Fruit fly (Drosophila melanogaster) whole organism, embryonic: ENCODE data around the gene Eig71Eg.

Source experiments
- Aef1 ChIP-seq: fragments of 200-800 bp; sonication (Bioruptor generic); IDR thresholded peaks from 3 replicates; pipeline ENCODE4 v1.3.6; 2022; ENCODE audit warnings: missing biosample characterization, missing genetic modification characterization
- Awh ChIP-seq: fragments of 200-800 bp; sonication (Bioruptor generic); IDR thresholded peaks from 2 replicates; pipeline ENCODE4, ENCODE4 v1.3.6; 2022; ENCODE audit warnings: missing biosample characterization, missing genetic modification characterization
- CG10979 ChIP-seq: fragments of 200-800 bp; sonication (Bioruptor generic); optimal IDR thresholded peaks from 2 replicates; lab custom pipeline; 2018; ENCODE audit warnings: missing biosample characterization, mild to moderate bottlenecking, missing genetic modification characterization, moderate library complexity
- CG11398 ChIP-seq: fragments of 200-800 bp; sonication (Bioruptor generic); optimal IDR thresholded peaks from 2 replicates; lab custom pipeline; 2016; ENCODE audit warnings: missing biosample characterization, missing genetic modification characterization
- CG13296 ChIP-seq: fragments of 200-800 bp; sonication (Bioruptor generic); optimal IDR thresholded peaks from 3 replicates; lab custom pipeline; 2018; ENCODE audit warnings: missing biosample characterization, mild to moderate bottlenecking, missing genetic modification characterization
- CG13424 ChIP-seq: fragments of 200-800 bp; sonication (Bioruptor generic); optimal IDR thresholded peaks from 2 replicates; lab custom pipeline; 2019; ENCODE audit warnings: missing biosample characterization, mild to moderate bottlenecking, missing genetic modification characterization, moderate library complexity
- CG15011 ChIP-seq: fragments of 200-800 bp; sonication (Bioruptor generic); optimal IDR thresholded peaks from 3 replicates; lab custom pipeline; 2018; ENCODE audit warnings: missing biosample characterization, mild to moderate bottlenecking, missing genetic modification characterization
- CG17328 ChIP-seq: fragments of 200-800 bp; sonication (Bioruptor generic); IDR thresholded peaks from 2 replicates; pipeline ENCODE4 v1.3.6; 2022; ENCODE audit warnings: missing biosample characterization, missing genetic modification characterization
- CG3847 ChIP-seq: fragments of 200-800 bp; sonication (Bioruptor generic); IDR thresholded peaks from 2 replicates; pipeline ENCODE4 v1.3.6; 2022; ENCODE audit warnings: missing biosample characterization, missing genetic modification characterization
- CG4360 ChIP-seq: fragments of 200-800 bp; sonication (Bioruptor generic); IDR thresholded peaks from 2 replicates; pipeline ENCODE4 v1.3.6; 2022; ENCODE audit warnings: missing biosample characterization, missing genetic modification characterization
- CG4404 ChIP-seq: fragments of 200-800 bp; sonication (Bioruptor generic); IDR thresholded peaks from 2 replicates; pipeline ENCODE4 v1.3.6; 2022; ENCODE audit warnings: missing biosample characterization, missing genetic modification characterization
- CG6791 ChIP-seq: fragments of 200-800 bp; sonication (Bioruptor generic); IDR thresholded peaks from 3 replicates; pipeline ENCODE4 v1.3.6; 2022; ENCODE audit warnings: missing biosample characterization, missing genetic modification characterization; ENCODE audit not compliant: partially characterized antibody
- CG8089 ChIP-seq: fragments of 200-800 bp; sonication (Bioruptor generic); optimal IDR thresholded peaks from 3 replicates; lab custom pipeline; 2016; ENCODE audit warnings: missing biosample characterization, missing genetic modification characterization
- CG9876 ChIP-seq: fragments of 200-800 bp; sonication (Bioruptor generic); optimal IDR thresholded peaks from 2 replicates; lab custom pipeline; 2016; ENCODE audit warnings: missing biosample characterization, missing genetic modification characterization
- Ets65A ChIP-seq: fragments of 200-800 bp; sonication (Bioruptor generic); peaks from one replicate; lab custom pipeline; 2016; ENCODE audit warnings: missing biosample characterization, missing genetic modification characterization
- Fer1 ChIP-seq: fragments of 200-800 bp; sonication (Bioruptor generic); optimal IDR thresholded peaks from 2 replicates; lab custom pipeline; 2017; ENCODE audit warnings: missing biosample characterization, mild to moderate bottlenecking, missing genetic modification characterization
- Gug ChIP-seq: fragments of 200-800 bp; sonication (Bioruptor generic); IDR thresholded peaks from 4 replicates; pipeline ENCODE4 v1.3.6; 2022; ENCODE audit warnings: missing biosample characterization, missing genetic modification characterization
- H2.0 ChIP-seq: fragments of 200-800 bp; sonication (Bioruptor generic); IDR thresholded peaks from 2 replicates; pipeline ENCODE4 v1.3.6; 2022; ENCODE audit warnings: missing biosample characterization, missing genetic modification characterization
- HHEX ChIP-seq: fragments of 200-800 bp; sonication (Bioruptor generic); optimal IDR thresholded peaks from 3 replicates; lab custom pipeline; 2017; ENCODE audit warnings: missing biosample characterization, mild to moderate bottlenecking, missing genetic modification characterization, missing genetic modification reagents
- HLH4C ChIP-seq: fragments of 200-800 bp; sonication (Bioruptor generic); IDR thresholded peaks from 3 replicates; pipeline ENCODE4 v1.3.6; 2022; ENCODE audit warnings: missing biosample characterization, missing genetic modification characterization; ENCODE audit not compliant: partially characterized antibody
- HLHmδ ChIP-seq: fragments of 200-800 bp; sonication (Bioruptor generic); optimal IDR thresholded peaks from 2 replicates; lab custom pipeline; 2018; ENCODE audit warnings: missing biosample characterization, mild to moderate bottlenecking, missing genetic modification characterization, moderate library complexity
- Hr39 ChIP-seq: fragments of >200 bp; optimal IDR thresholded peaks from 2 replicates; lab custom pipeline; 2017
- Lhr ChIP-seq: fragments of 200-800 bp; sonication (Bioruptor generic); optimal IDR thresholded peaks from 3 replicates; lab custom pipeline; 2017; ENCODE audit warnings: mild to moderate bottlenecking, missing biosample characterization, missing genetic modification reagents, missing genetic modification characterization
- Max ChIP-seq: fragments of 200-800 bp; sonication (Bioruptor generic); optimal IDR thresholded peaks from 2 replicates; lab custom pipeline; 2016; ENCODE audit warnings: missing biosample characterization, mild to moderate bottlenecking, missing genetic modification characterization
- Nf-YA ChIP-seq: fragments of 200-800 bp; sonication (Bioruptor generic); IDR thresholded peaks from 2 replicates; pipeline ENCODE4 v1.3.6; 2022; ENCODE audit warnings: missing biosample characterization, missing genetic modification characterization
- PHDP ChIP-seq: fragments of 200-800 bp; sonication (Bioruptor generic); optimal IDR thresholded peaks from 3 replicates; lab custom pipeline; 2018; ENCODE audit warnings: missing biosample characterization, mild to moderate bottlenecking, missing genetic modification characterization, moderate library complexity
- Rx ChIP-seq: fragments of 200-800 bp; sonication (Bioruptor generic); IDR thresholded peaks from 2 replicates; pipeline ENCODE4 v1.3.6; 2022; ENCODE audit warnings: missing biosample characterization, missing genetic modification characterization
- ac ChIP-seq: fragments of 200-800 bp; sonication (Bioruptor generic); optimal IDR thresholded peaks from 3 replicates; lab custom pipeline; 2017; ENCODE audit warnings: missing biosample characterization, mild to moderate bottlenecking, missing genetic modification characterization
- ara ChIP-seq: fragments of 200-800 bp; sonication (Bioruptor generic); IDR thresholded peaks from 2 replicates; pipeline ENCODE4 v1.3.6; 2022; ENCODE audit warnings: missing biosample characterization, missing genetic modification characterization
- chinmo ChIP-seq: fragments of 200-800 bp; sonication (Bioruptor generic); IDR thresholded peaks from 4 replicates; pipeline ENCODE4 v1.3.6; 2022; ENCODE audit warnings: missing biosample characterization, missing genetic modification characterization; ENCODE audit not compliant: partially characterized antibody
- cwo ChIP-seq: fragments of 200-800 bp; sonication (Bioruptor generic); optimal IDR thresholded peaks from 3 replicates; lab custom pipeline; 2017; ENCODE audit warnings: missing biosample characterization, missing genetic modification characterization, mild to moderate bottlenecking, moderate library complexity, missing genetic modification reagents
- fd64A ChIP-seq: fragments of 200-800 bp; sonication (Bioruptor generic); optimal IDR thresholded peaks from 3 replicates; lab custom pipeline; 2018; ENCODE audit warnings: missing biosample characterization, mild to moderate bottlenecking, missing genetic modification characterization
- grn ChIP-seq: fragments of 200-800 bp; sonication (Bioruptor generic); optimal IDR thresholded peaks from 3 replicates; lab custom pipeline; 2017; ENCODE audit warnings: missing biosample characterization, missing genetic modification characterization
- gsb-n ChIP-seq: fragments of 200-800 bp; sonication (Bioruptor generic); optimal IDR thresholded peaks from 3 replicates; lab custom pipeline; 2018; ENCODE audit warnings: missing biosample characterization, mild to moderate bottlenecking, missing genetic modification characterization
- hb ChIP-seq: fragments of 200-800 bp; sonication (Bioruptor generic); IDR thresholded peaks from 3 replicates; pipeline ENCODE4 v1.3.6; 2022; ENCODE audit warnings: missing biosample characterization, missing genetic modification characterization; ENCODE audit not compliant: partially characterized antibody
- ind ChIP-seq: fragments of 200-800 bp; sonication (Bioruptor generic); optimal IDR thresholded peaks from 3 replicates; lab custom pipeline; 2016; ENCODE audit warnings: missing biosample characterization, missing genetic modification characterization
- klu ChIP-seq: fragments of 200-800 bp; sonication (Bioruptor generic); IDR thresholded peaks from 2 replicates; pipeline ENCODE4 v1.3.6; 2022; ENCODE audit warnings: missing biosample characterization, missing genetic modification characterization
- mld ChIP-seq: fragments of 200-800 bp; sonication (Bioruptor generic); IDR thresholded peaks from 3 replicates; pipeline ENCODE4 v1.3.6; 2022; ENCODE audit warnings: missing biosample characterization, missing genetic modification characterization; ENCODE audit not compliant: partially characterized antibody
- nerfin-1 ChIP-seq: fragments of 200-800 bp; sonication (Bioruptor generic); optimal IDR thresholded peaks from 3 replicates; lab custom pipeline; 2019; ENCODE audit warnings: missing biosample characterization, mild to moderate bottlenecking, missing genetic modification characterization, moderate library complexity
- nmo ChIP-seq: fragments of 200-800 bp; sonication (Bioruptor generic); optimal IDR thresholded peaks from 2 replicates; lab custom pipeline; 2018; ENCODE audit warnings: missing biosample characterization, mild to moderate bottlenecking, missing genetic modification characterization, moderate library complexity
- sd ChIP-seq: fragments of 200-800 bp; sonication (Bioruptor generic); optimal IDR thresholded peaks from 3 replicates; lab custom pipeline; 2018; ENCODE audit warnings: missing biosample characterization, mild to moderate bottlenecking, missing genetic modification characterization, moderate library complexity
- sens ChIP-seq: fragments of 200-800 bp; sonication (Bioruptor generic); peaks from one replicate; lab custom pipeline; 2016; ENCODE audit warnings: missing biosample characterization, missing genetic modification characterization
- tap ChIP-seq: fragments of 200-800 bp; optimal IDR thresholded peaks from 3 replicates; lab custom pipeline; 2019; ENCODE audit warnings: missing biosample characterization, mild to moderate bottlenecking, missing genetic modification characterization, moderate library complexity
- trem ChIP-seq: fragments of 200-800 bp; optimal IDR thresholded peaks from 3 replicates; lab custom pipeline; 2019; ENCODE audit warnings: missing biosample characterization, mild to moderate bottlenecking, missing genetic modification characterization, moderate library complexity
- zen ChIP-seq: fragments of 200-800 bp; sonication (Bioruptor generic); optimal IDR thresholded peaks from 3 replicates; lab custom pipeline; 2018; ENCODE audit warnings: missing biosample characterization, mild to moderate bottlenecking, missing genetic modification characterization, moderate library complexity
- zf30C ChIP-seq: fragments of 200-800 bp; sonication (Bioruptor generic); optimal IDR thresholded peaks from 3 replicates; lab custom pipeline; 2018; ENCODE audit warnings: missing biosample characterization, mild to moderate bottlenecking, missing genetic modification characterization
- zfh1 ChIP-seq: fragments of 200-800 bp; sonication (Bioruptor generic); IDR thresholded peaks from 3 replicates; pipeline ENCODE4 v1.3.6; 2022; ENCODE audit warnings: missing biosample characterization, missing genetic modification characterization

Gene Eig71Eg

dm6 chr3L:15662510-15662909 is 5.1 kb downstream of the Eig71Eg start (continued):
- TF ChIP-seq CG9876 (GFP tag; lab: Kevin White, UChicago), result no peak
- TF ChIP-seq trem, result no peak
- 0 out of 3 replicates have a peak, but pooled peaks have one; percentile 18 for TF ChIP-seq mld
- peak; percentile 81 for TF ChIP-seq CG4360 (GFP tag; lab: Robert Waterston, UW)
- TF ChIP-seq HLH4C (GFP tag; lab: Robert Waterston, UW), result no peak
- TF ChIP-seq CG13296 (GFP tag; lab: Kevin White, UChicago), result no peak
- no peak for TF ChIP-seq PHDP
- TF ChIP-seq tap (tag; lab: Kevin White, UChicago), result no peak
- no peak for TF ChIP-seq Aef1 (GFP tag; lab: Robert Waterston, UW)

dm6 chr3L:15664199-15664794 is 6.9 kb downstream of the Eig71Eg start:
- TF ChIP-seq fd64A (GFP tag; lab: Kevin White, UChicago) (no peak), Ets65A (no peak), sd (peak; percentile 53), CG6791 (GFP tag; lab: Robert Waterston, UW) (0 out of 3 replicates have a peak, but pooled peaks have one; percentile 22), CG11398 (GFP tag; lab: Kevin White, UChicago) (no peak), Rx (GFP tag; lab: Robert Waterston, UW) (0 out of 2 replicates have a peak, but pooled peaks have one; percentile 15), nerfin-1 (tag; lab: Kevin White, UChicago) (peak; percentile 99), cwo (no peak), nmo (GFP tag; lab: Kevin White, UChicago) (peak; percentile 10), gsb-n (tag; lab: Kevin White, UChicago) (peak; percentile 71)
- TF ChIP-seq, all 482 proteins: peak for 6

dm6 chr3L:15665741-15666140 is 8.3 kb downstream of the Eig71Eg start:
- no peak for TF ChIP-seq grn (GFP tag; lab: Kevin White, UChicago)
- TF ChIP-seq zf30C (GFP tag; lab: Kevin White, UChicago), result peak; percentile 65
- peak; percentile 5 for TF ChIP-seq CG10979 (tag; lab: Kevin White, UChicago)
- peak; percentile 55 for TF ChIP-seq CG4404
- no peak for TF ChIP-seq CG17328 (GFP tag; lab: Robert Waterston, UW)
- no peak for TF ChIP-seq Fer1 (GFP tag; lab: Kevin White, UChicago)
- peak; percentile 30 for TF ChIP-seq sens (GFP tag; lab: Kevin White, UChicago)
- peak; percentile 84 for TF ChIP-seq zen (tag; lab: Kevin White, UChicago)
- TF ChIP-seq ac (GFP tag; lab: Kevin White, UChicago), result peak; percentile 19
- TF ChIP-seq ara (GFP tag; lab: Robert Waterston, UW), result 0 out of 2 replicates have a peak, but pooled peaks have one; percentile 5

dm6 chr3L:15669939-15670338 is 12.5 kb downstream of the Eig71Eg start:
- TF ChIP-seq Hr39 (lab: Kevin White, UChicago) (no peak), CG15011 (no peak), CG3847 (no peak), CG8089 (GFP tag; lab: Kevin White, UChicago) (no peak), hb (GFP tag; lab: Robert Waterston, UW) (no peak), CG13424 (tag; lab: Kevin White, UChicago) (no peak), HHEX (GFP tag; lab: Kevin White, UChicago) (no peak), chinmo (no peak), grn (GFP tag; lab: Kevin White, UChicago) (peak; percentile 75), klu (GFP tag; lab: Robert Waterston, UW) (no peak), Max (GFP tag; lab: Kevin White, UChicago) (no peak), Lhr (GFP tag; lab: Kevin White, UChicago) (no peak), Awh (GFP tag; lab: Robert Waterston, UW) (peak; percentile 50; the same call in 1 of the 2 replicates), H2.0 (GFP tag; lab: Robert Waterston, UW) (no peak), ind (GFP tag; lab: Kevin White, UChicago) (no peak), HLHmδ (GFP tag; lab: Kevin White, UChicago) (no peak), zfh1 (GFP tag; lab: Robert Waterston, UW) (no peak), Nf-YA (GFP tag; lab: Robert Waterston, UW) (no peak), Gug (GFP tag; lab: Robert Waterston, UW) (no peak)
